Worm (Caenorhabditis elegans): ENCODE results near the gene znf-593.

Gene znf-593

DNA sequence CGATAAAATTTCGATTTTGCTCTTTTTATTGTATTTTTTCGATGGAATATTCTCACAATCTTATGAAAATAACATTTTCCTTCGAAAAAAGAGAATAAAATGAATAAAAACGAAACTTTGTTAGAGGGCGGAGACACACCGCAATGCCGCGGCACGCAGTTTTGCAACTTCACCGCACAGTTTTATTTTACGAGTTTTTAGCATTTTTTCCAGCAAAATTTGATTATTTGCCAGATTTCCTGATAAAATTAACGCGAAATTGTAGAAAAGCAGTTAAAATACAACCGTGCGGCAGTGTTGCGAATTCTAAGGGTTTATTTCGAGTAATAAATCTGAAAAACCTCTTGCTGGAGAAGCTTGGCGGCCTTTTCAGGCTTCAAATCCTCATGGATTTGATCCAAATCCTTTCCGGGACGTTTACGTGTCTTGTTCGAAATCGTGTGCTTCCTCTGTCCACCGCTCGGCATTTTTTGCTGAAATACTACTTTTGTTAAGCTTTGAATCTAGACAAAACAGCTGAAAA is at the start of gene znf-593:
znf-593 (minus strand) TSS at position 473 of the 523 bp plus-strand sequence.
- TF ChIP-seq unc-120 (tag; optimal IDR thresholded peaks at IDR 0.05; ENCODE audit: poor library complexity, severe bottlenecking): peak; percentile 12
- TF ChIP-seq lin-13 (tag; optimal IDR thresholded peaks at IDR 0.05): peak; percentile 6
- TF ChIP-seq sptf-1 (tag; optimal IDR thresholded peaks at IDR 0.05): peak; percentile 56
- no peak for TF ChIP-seq unc-62 (GFP tag; optimal IDR thresholded peaks at IDR 0.05)
- peak; percentile 58 for TF ChIP-seq ceh-83 (GFP tag; optimal IDR thresholded peaks at IDR 0.05)
- peak; percentile 29 for TF ChIP-seq cnd-1 (tag; optimal IDR thresholded peaks at IDR 0.05)
- no peak for TF ChIP-seq bed-3 (GFP tag; optimal IDR thresholded peaks at IDR 0.05)
- TF ChIP-seq M03D4.4 (tag; optimal IDR thresholded peaks at IDR 0.05): peak; percentile 7

DNA sequence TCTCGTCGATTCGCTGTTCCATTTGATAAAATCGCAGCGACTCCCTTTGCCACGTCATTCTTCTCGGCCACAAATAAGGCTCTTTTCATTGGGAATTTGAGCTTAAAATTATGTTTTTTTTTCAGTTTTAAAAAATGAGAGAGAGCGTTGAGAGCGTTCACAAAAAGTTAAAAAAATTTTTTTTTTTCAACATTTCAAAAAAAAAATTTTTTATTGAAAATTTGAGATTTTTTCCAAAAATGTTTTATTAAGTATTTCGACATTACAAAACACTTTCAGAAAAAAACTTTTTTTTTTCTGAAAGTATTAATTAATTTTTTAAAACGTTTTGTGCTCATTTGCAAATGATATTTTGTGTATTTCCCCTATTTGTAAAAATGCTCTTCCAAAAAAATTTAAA is 41.6 kb upstream of the znf-593 start, which contains the start of gene top-3:
top-3 (minus strand) TSS at position 101 of the 400 bp plus-strand sequence.
- TF ChIP-seq nhr-237 (tag; optimal IDR thresholded peaks at IDR 0.05) (no peak), nhr-28 (tag; optimal IDR thresholded peaks at IDR 0.05) (no peak), ceh-43 (GFP tag; optimal IDR thresholded peaks at IDR 0.05) (no peak)

DNA sequence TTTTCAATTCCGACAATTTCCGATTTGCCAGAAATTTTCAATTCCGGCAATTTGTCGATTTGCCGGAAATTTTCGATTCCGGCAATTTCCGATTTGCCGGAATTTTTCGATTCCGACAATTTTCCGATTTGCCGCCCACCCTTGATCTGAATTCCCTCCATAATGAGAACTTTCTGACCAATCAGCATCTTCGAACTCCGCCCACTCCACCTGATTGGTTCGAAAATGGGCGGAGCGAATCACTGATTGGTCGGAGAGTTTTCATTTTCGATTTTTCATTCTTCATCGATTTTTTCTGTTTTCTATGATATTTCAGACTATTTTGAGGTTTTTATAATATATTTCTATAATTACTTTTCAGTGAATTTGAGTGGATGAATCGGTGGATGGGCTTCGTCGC is 35.6 kb upstream of the znf-593 start:
- TF ChIP-seq nhr-28 (tag; optimal IDR thresholded peaks at IDR 0.05) (no peak), tbx-8 (GFP tag; optimal IDR thresholded peaks at IDR 0.05) (no peak), drap-1 (GFP tag; optimal IDR thresholded peaks at IDR 0.05) (no peak), bed-3 (GFP tag; optimal IDR thresholded peaks at IDR 0.05) (no peak), ceh-83 (GFP tag; optimal IDR thresholded peaks at IDR 0.05) (no peak), hlh-1 (tag; optimal IDR thresholded peaks at IDR 0.05) (no peak), unc-39 (tag; optimal IDR thresholded peaks at IDR 0.05) (no peak), zip-8 (tag; optimal IDR thresholded peaks at IDR 0.05) (no peak)

DNA sequence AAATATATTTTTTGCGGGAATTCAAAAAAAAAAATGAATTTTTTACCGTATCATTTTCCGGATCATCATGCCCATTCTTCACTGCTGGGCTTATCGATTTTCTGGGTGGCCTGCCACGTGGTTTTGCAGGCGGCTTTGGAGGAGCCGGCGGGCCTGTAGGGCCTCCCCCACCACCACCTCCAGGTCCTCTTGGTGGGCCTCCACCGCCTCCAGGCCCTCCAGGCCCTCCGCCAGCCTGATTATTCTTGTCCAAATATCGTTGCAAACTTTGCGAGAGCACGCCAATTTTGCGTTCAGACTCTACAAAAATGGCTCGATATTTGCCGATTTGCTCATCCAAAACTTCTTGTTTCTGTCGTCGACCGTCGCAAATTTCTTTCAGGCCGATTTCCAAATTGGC is 32.6 kb upstream of the znf-593 start:
- TF ChIP-seq tbx-8 (GFP tag; optimal IDR thresholded peaks at IDR 0.05) (no peak), nhr-28 (tag; optimal IDR thresholded peaks at IDR 0.05) (no peak), nhr-76 (tag; optimal IDR thresholded peaks at IDR 0.05) (no peak), zip-8 (tag; optimal IDR thresholded peaks at IDR 0.05) (no peak), flh-1 (GFP tag; optimal IDR thresholded peaks at IDR 0.05) (no peak)

ce11 chrIII:11949276-11949879 is 30.9 kb upstream of the znf-593 start:
- TF ChIP-seq hlh-1 (tag; optimal IDR thresholded peaks at IDR 0.05) (no peak), elt-3 (tag; optimal IDR thresholded peaks at IDR 0.05) (no peak), zip-8 (tag; optimal IDR thresholded peaks at IDR 0.05) (peak; percentile 53), ham-2 (GFP tag; optimal IDR thresholded peaks at IDR 0.05) (no peak), flh-1 (GFP tag; optimal IDR thresholded peaks at IDR 0.05) (no peak), tbx-8 (GFP tag; optimal IDR thresholded peaks at IDR 0.05) (no peak), unc-120 (tag; optimal IDR thresholded peaks at IDR 0.05; ENCODE audit: poor library complexity, severe bottlenecking) (no peak), unc-62 (GFP tag; optimal IDR thresholded peaks at IDR 0.05) (no peak)

DNA sequence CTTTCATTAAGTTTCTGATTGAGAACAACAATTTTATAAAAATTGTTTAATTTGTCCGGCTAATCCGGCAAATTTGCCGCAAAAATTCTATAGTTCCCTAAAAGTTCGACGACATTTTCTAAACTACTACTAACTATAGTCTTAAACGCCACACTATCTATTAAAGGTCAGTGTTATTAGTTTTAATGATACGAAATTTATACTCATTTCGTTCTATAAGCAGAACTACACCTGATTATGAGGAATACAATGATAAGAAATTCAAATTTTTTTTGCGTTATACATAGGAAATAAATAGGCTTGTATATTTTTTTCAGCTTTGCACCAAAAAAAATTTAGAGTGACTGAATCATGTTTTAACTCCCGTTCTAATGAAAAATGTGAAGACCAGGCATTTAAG is 29.9 kb upstream of the znf-593 start:
- TF ChIP-seq nhr-12 (tag; optimal IDR thresholded peaks at IDR 0.05) (no peak), blmp-1 (tag; optimal IDR thresholded peaks at IDR 0.05) (no peak), lin-32 (GFP tag; optimal IDR thresholded peaks at IDR 0.05) (no peak), hlh-1 (tag; optimal IDR thresholded peaks at IDR 0.05) (no peak), zip-8 (tag; optimal IDR thresholded peaks at IDR 0.05) (no peak), mls-2 (tag; optimal IDR thresholded peaks at IDR 0.05) (no peak)

DNA sequence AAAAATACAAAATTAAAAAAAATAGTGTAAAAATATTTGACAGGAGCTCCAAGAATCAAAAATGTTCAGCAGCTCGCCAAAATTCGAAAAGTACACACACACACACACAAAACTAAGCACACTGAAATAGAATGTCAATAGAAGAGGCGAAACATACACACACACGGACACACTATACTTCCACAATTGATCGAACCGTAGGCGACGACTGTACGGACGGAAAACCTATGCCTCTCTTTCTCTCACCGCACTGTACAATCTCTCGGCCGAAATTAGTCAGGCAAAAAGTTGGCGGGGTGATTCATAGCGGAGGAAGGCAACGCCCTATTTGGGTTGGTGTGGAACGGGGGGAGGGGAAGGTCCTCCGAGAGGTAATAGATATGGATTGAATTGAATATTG is 29.0 kb upstream of the znf-593 start:
- peak; percentile 90 for TF ChIP-seq pha-4 (tag; optimal IDR thresholded peaks at IDR 0.05)
- no peak for TF ChIP-seq blmp-1 (tag; optimal IDR thresholded peaks at IDR 0.05)

ce11 chrIII:11946973-11947372 is 28.5 kb upstream of the znf-593 start, which contains the start of gene Y56A3A.7:
Y56A3A.7 (minus strand) TSS chrIII:11947019.
- no peak for TF ChIP-seq blmp-1 (tag; optimal IDR thresholded peaks at IDR 0.05)
- TF ChIP-seq nhr-76 (tag; optimal IDR thresholded peaks at IDR 0.05): no peak
- no peak for TF ChIP-seq sptf-1 (tag; optimal IDR thresholded peaks at IDR 0.05)
- no peak for TF ChIP-seq mab-5 (tag; optimal IDR thresholded peaks at IDR 0.05)
- no peak for TF ChIP-seq ztf-11 (tag; optimal IDR thresholded peaks at IDR 0.05)
- no peak for TF ChIP-seq nhr-12 (tag; optimal IDR thresholded peaks at IDR 0.05)
- TF ChIP-seq ceh-39 (tag; optimal IDR thresholded peaks at IDR 0.05): no peak
- TF ChIP-seq lin-13 (tag; optimal IDR thresholded peaks at IDR 0.05): no peak
- TF ChIP-seq unc-120 (tag; optimal IDR thresholded peaks at IDR 0.05; ENCODE audit: poor library complexity, severe bottlenecking): no peak
- no peak for TF ChIP-seq lin-32 (GFP tag; optimal IDR thresholded peaks at IDR 0.05)
- no peak for TF ChIP-seq ces-1 (GFP tag; optimal IDR thresholded peaks at IDR 0.05)
- TF ChIP-seq mls-2 (tag; optimal IDR thresholded peaks at IDR 0.05): no peak

All from whole organism, mixed stage, embryonic.